Fruit fly (Drosophila melanogaster) whole organism, pupa: Measurements from ENCODE around the gene CG32376.
"Not testable (repeated sequence)": the region's sequence is repeated elsewhere in the genome, so short reads cannot be mapped to it uniquely, and the experiment has no call there.

ENCODE experiments used
- CG10348 ChIP-seq: fragments of 200-800 bp; sonication (Bioruptor generic); IDR thresholded peaks from 2 replicates; pipeline ENCODE4 v1.3.6; 2022; ENCODE audit warnings: missing biosample characterization, missing genetic modification characterization
- CG13204 ChIP-seq: fragments of 200-800 bp; sonication (Bioruptor generic); optimal IDR thresholded peaks from 2 replicates; lab custom pipeline; 2018; ENCODE audit warnings: missing biosample characterization, mild to moderate bottlenecking, missing genetic modification characterization, moderate library complexity
- CG14655 ChIP-seq: fragments of 200-800 bp; sonication (Bioruptor generic); optimal IDR thresholded peaks from 3 replicates; lab custom pipeline; 2017; ENCODE audit warnings: mild to moderate bottlenecking, missing biosample characterization, missing genetic modification reagents, missing genetic modification characterization
- CG17806 ChIP-seq: fragments of 200-800 bp; sonication (Bioruptor generic); optimal IDR thresholded peaks from 2 replicates; lab custom pipeline; 2018; ENCODE audit warnings: missing biosample characterization, mild to moderate bottlenecking, missing genetic modification characterization, moderate library complexity
- CG32121 ChIP-seq: fragments of 200-800 bp; sonication (Bioruptor generic); IDR thresholded peaks from 2 replicates; pipeline ENCODE4 v1.3.6; 2022; ENCODE audit warnings: missing biosample characterization, missing genetic modification characterization
- CG34367 ChIP-seq: fragments of 200-800 bp; sonication (Bioruptor generic); optimal IDR thresholded peaks from 2 replicates; lab custom pipeline; 2018; ENCODE audit warnings: missing biosample characterization, mild to moderate bottlenecking, missing genetic modification characterization
- CG4496 ChIP-seq: fragments of 200-800 bp; sonication (Bioruptor generic); IDR thresholded peaks from 3 replicates; pipeline ENCODE4 v1.3.6; 2022; ENCODE audit warnings: missing biosample characterization, missing genetic modification characterization
- CG9948 ChIP-seq: fragments of 200-800 bp; sonication (Bioruptor generic); optimal IDR thresholded peaks from 2 replicates; lab custom pipeline; 2018; ENCODE audit warnings: missing biosample characterization, mild to moderate bottlenecking, missing genetic modification characterization, moderate library complexity
- D1 ChIP-seq: fragments of 200-800 bp; sonication (Bioruptor generic); optimal IDR thresholded peaks from 2 replicates; lab custom pipeline; 2018; ENCODE audit warnings: missing biosample characterization, mild to moderate bottlenecking, missing genetic modification characterization, moderate library complexity
- Pif1A ChIP-seq: fragments of 200-800 bp; sonication (Bioruptor generic); optimal IDR thresholded peaks from 3 replicates; lab custom pipeline; 2016; ENCODE audit warnings: missing biosample characterization, missing genetic modification characterization
- gl ChIP-seq: fragments of 200-800 bp; sonication (Bioruptor generic); optimal IDR thresholded peaks from 2 replicates; lab custom pipeline; 2018; ENCODE audit warnings: missing biosample characterization, mild to moderate bottlenecking, missing genetic modification characterization
- rn ChIP-seq: fragments of 200-800 bp; sonication (Bioruptor generic); IDR thresholded peaks from 2 replicates; pipeline ENCODE4 v1.3.6; 2022; ENCODE audit warnings: missing biosample characterization, missing genetic modification characterization

Gene CG32376

dm6 chr3L:7498731-7499130, 43.5 kb downstream of the CG32376 start, which contains the start of gene CG8539:
Gene CG8539 (minus strand): TSS chr3L:7498831.
- not testable (repeated sequence) for TF ChIP-seq CG34367; rn (GFP tag; lab: Robert Waterston, UW); CG9948 (tag; lab: Kevin White, UChicago)

- no peak for TF ChIP-seq CG10348 (GFP tag; lab: Robert Waterston, UW)
- no peak for TF ChIP-seq gl (tag; lab: Kevin White, UChicago)
- TF ChIP-seq rn (GFP tag; lab: Robert Waterston, UW), result no peak
- TF ChIP-seq D1 (tag; lab: Kevin White, UChicago), result no peak
- TF ChIP-seq CG17806 (tag; lab: Kevin White, UChicago), result no peak
- no peak for TF ChIP-seq CG4496 (GFP tag; lab: Robert Waterston, UW)
- TF ChIP-seq CG13204 (GFP tag; lab: Kevin White, UChicago), result no peak
- TF ChIP-seq Pif1A (GFP tag; lab: Kevin White, UChicago), result no peak
- TF ChIP-seq CG32121 (GFP tag; lab: Robert Waterston, UW), result no peak
- TF ChIP-seq CG14655 (GFP tag; lab: Kevin White, UChicago), result no peak
- no peak for TF ChIP-seq CG9948 (tag; lab: Kevin White, UChicago)
These were observed 46.2 kb downstream of the CG32376 start, which contains the start of gene Cyp4d8 for dm6 chr3L:7496097-7496496. Gene Cyp4d8 (minus strand): TSS chr3L:7496197.
